Worm (Caenorhabditis elegans) whole organism, late embryonic: ENCODE measurements around the gene F48F7.6.
A peak's percentile ranks its signal among the peaks of the same experiment; 100 is the strongest.

Source experiments
- ahr-1 ChIP-seq: sonication (generic microtip); optimal IDR thresholded peaks from 2 replicates; lab custom pipeline; 2016; ENCODE audit warnings: missing genetic modification characterization, missing compliant biosample characterization
- ama-1 ChIP-seq: fragments of 150-350 bp; optimal IDR thresholded peaks from 2 replicates; lab custom pipeline; 2014
- ceh-14 ChIP-seq: sonication (generic microtip); optimal IDR thresholded peaks from 2 replicates; lab custom pipeline; 2016; ENCODE audit warnings: missing genotype, missing genetic modification characterization, missing compliant biosample characterization
- ceh-19 ChIP-seq: fragments of 200-800 bp; sonication (Bioruptor generic); optimal IDR thresholded peaks from 2 replicates; lab custom pipeline; 2018; ENCODE audit warnings: mild to moderate bottlenecking, missing genetic modification characterization, missing compliant biosample characterization
- ceh-34 ChIP-seq: sonication (generic microtip); optimal IDR thresholded peaks from 2 replicates; lab custom pipeline; 2016; ENCODE audit warnings: mild to moderate bottlenecking, missing genetic modification characterization, missing compliant biosample characterization
- ceh-48 ChIP-seq: sonication (generic microtip); optimal IDR thresholded peaks from 2 replicates; lab custom pipeline; 2016; ENCODE audit warnings: missing genetic modification characterization, inconsistent platforms, missing compliant biosample characterization
- dve-1 ChIP-seq: sonication (generic microtip); optimal IDR thresholded peaks from 2 replicates; lab custom pipeline; 2017; ENCODE audit warnings: antibody characterized with exemption, mild to moderate bottlenecking, missing genetic modification characterization, missing compliant biosample characterization
- ets-4 ChIP-seq: sonication (generic microtip); optimal IDR thresholded peaks from 2 replicates; lab custom pipeline; 2016; ENCODE audit warnings: missing genetic modification characterization, missing compliant biosample characterization
- nfya-1 ChIP-seq: sonication (generic microtip); optimal IDR thresholded peaks from 2 replicates; lab custom pipeline; 2017; ENCODE audit warnings: missing genetic modification characterization, mild to moderate bottlenecking, missing compliant biosample characterization, antibody characterized with exemption, moderate library complexity
- nhr-232 ChIP-seq: sonication (generic microtip); optimal IDR thresholded peaks from 2 replicates; lab custom pipeline; 2016; ENCODE audit warnings: missing genetic modification characterization, missing compliant biosample characterization
- odd-2 ChIP-seq: sonication (generic microtip); optimal IDR thresholded peaks from 2 replicates; lab custom pipeline; 2017; ENCODE audit warnings: antibody characterized with exemption, mild to moderate bottlenecking, missing genetic modification characterization, missing compliant biosample characterization
- sox-4 ChIP-seq: sonication (generic microtip); optimal IDR thresholded peaks from 2 replicates; lab custom pipeline; 2017; ENCODE audit warnings: mild to moderate bottlenecking, missing genetic modification characterization, inconsistent platforms, missing compliant biosample characterization
- unc-42 ChIP-seq: sonication (generic microtip); optimal IDR thresholded peaks from 2 replicates; lab custom pipeline; 2016; ENCODE audit warnings: missing genotype, missing genetic modification characterization, missing compliant biosample characterization

- TF ChIP-seq sox-4 (tag; lab: Kevin White, UChicago) (no peak), odd-2 (no peak), ama-1 (no peak), ahr-1 (tag; lab: Kevin White, UChicago) (no peak), nhr-232 (tag; lab: Kevin White, UChicago) (no peak), ceh-19 (GFP tag; lab: Kevin White, UChicago) (no peak), nfya-1 (tag; lab: Kevin White, UChicago) (peak; percentile 39), ceh-14 (tag; lab: Kevin White, UChicago) (no peak), unc-42 (tag; lab: Kevin White, UChicago) (peak; percentile 18), ets-4 (tag; lab: Kevin White, UChicago) (no peak), ceh-34 (tag; lab: Kevin White, UChicago) (no peak), ceh-48 (tag; lab: Kevin White, UChicago) (no peak), dve-1 (no peak)
Observed at ce11 chrX:13948167-13948566, 29.5 kb upstream of the F48F7.6 start.
